Worm (Caenorhabditis elegans) whole organism, L4 larva: ENCODE results near the gene ugtp-1.
A peak's percentile ranks its signal among the peaks of the same experiment; 100 is the strongest.

ENCODE experiments used
- F10B5.3 ChIP-seq: sonication (generic microtip); optimal IDR thresholded peaks from 2 replicates; lab custom pipeline; 2016; ENCODE audit warnings: mild to moderate bottlenecking, missing genetic modification characterization, missing compliant biosample characterization
- F37D6.2 ChIP-seq: sonication (generic microtip); optimal IDR thresholded peaks from 2 replicates; lab custom pipeline; 2016; ENCODE audit warnings: mild to moderate bottlenecking, missing genetic modification characterization, missing compliant biosample characterization
- F44E2.7 ChIP-seq: fragments of 200-800 bp; sonication (Bioruptor generic); IDR thresholded peaks from 2 replicates; pipeline ENCODE4 v2.1.2; 2022; ENCODE audit warnings: missing genetic modification characterization, missing compliant biosample characterization
- F49E8.2 ChIP-seq: sonication (generic microtip); optimal IDR thresholded peaks from 2 replicates; lab custom pipeline; 2016; ENCODE audit warnings: missing compliant biosample characterization, mild to moderate bottlenecking, missing genetic modification characterization, borderline replicate concordance
- T26A8.4 ChIP-seq: fragments of 200-800 bp; sonication (Bioruptor generic); IDR thresholded peaks from 2 replicates; pipeline ENCODE4 v1.3.6; 2022; ENCODE audit warnings: missing genetic modification characterization, missing compliant biosample characterization
- aha-1 ChIP-seq: fragments of 150-350 bp; peaks from one replicate; lab custom pipeline; 2014; ENCODE audit warnings: missing biosample characterization, missing genetic modification characterization
- ces-1 ChIP-seq: fragments of 150-350 bp; sonication (generic microtip); optimal IDR thresholded peaks from 4 replicates; lab custom pipeline; 2014; ENCODE audit warnings: missing biosample characterization, missing genetic modification reagents, missing genetic modification characterization
- cey-2 ChIP-seq: sonication (generic microtip); optimal IDR thresholded peaks from 3 replicates; lab custom pipeline; 2017; ENCODE audit warnings: missing genetic modification characterization, mild to moderate bottlenecking, missing compliant biosample characterization, antibody characterized with exemption, borderline replicate concordance; ENCODE audit not compliant: insufficient read depth
- ctbp-1 ChIP-seq: fragments of 200-800 bp; sonication (Bioruptor generic); IDR thresholded peaks from 2 replicates; pipeline ENCODE4 v1.3.6; 2022; ENCODE audit warnings: missing genetic modification reagents, missing genetic modification characterization, missing compliant biosample characterization
- daf-12 ChIP-seq: fragments of 150-350 bp; optimal IDR thresholded peaks from 2 replicates; lab custom pipeline; 2014; ENCODE audit warnings: missing biosample characterization, missing genetic modification reagents, missing genetic modification characterization
- daf-16 ChIP-seq, 3 experiments: sonication (generic microtip); optimal IDR thresholded peaks; 2 replicates each; lab custom pipeline; 2016 to 2017; ENCODE audit warnings: missing genetic modification characterization in 3 of 3, missing genetic modification reagents in 3 of 3, mild to moderate bottlenecking in 2 of 3, missing compliant biosample characterization in 2 of 3, missing biosample characterization in 1 of 3, moderate library complexity in 1 of 3
- dmd-6 ChIP-seq: fragments of 200-800 bp; sonication (Bioruptor generic); IDR thresholded peaks from 2 replicates; pipeline ENCODE4 v1.3.6; 2022; ENCODE audit warnings: missing genetic modification reagents, missing genetic modification characterization, missing compliant biosample characterization
- dmd-9 ChIP-seq: fragments of 200-800 bp; sonication (Bioruptor generic); IDR thresholded peaks from 2 replicates; pipeline ENCODE4 v1.3.6; 2022; ENCODE audit warnings: missing genetic modification reagents, missing genetic modification characterization, missing compliant biosample characterization
- dpl-1 ChIP-seq: fragments of 150-350 bp; optimal IDR thresholded peaks from 2 replicates; lab custom pipeline; 2014; ENCODE audit warnings: missing biosample characterization, missing genetic modification reagents, missing genetic modification characterization
- dve-1 ChIP-seq: sonication (generic microtip); optimal IDR thresholded peaks from 2 replicates; lab custom pipeline; 2017; ENCODE audit warnings: antibody characterized with exemption, mild to moderate bottlenecking, missing genetic modification characterization, missing compliant biosample characterization; ENCODE audit not compliant: insufficient read depth
- gei-8 ChIP-seq: fragments of 200-800 bp; sonication (Bioruptor generic); optimal IDR thresholded peaks from 2 replicates; lab custom pipeline; 2018; ENCODE audit warnings: mild to moderate bottlenecking, missing genetic modification characterization, missing compliant biosample characterization
- hlh-11 ChIP-seq: fragments of 200-800 bp; sonication (Bioruptor generic); optimal IDR thresholded peaks from 2 replicates; lab custom pipeline; 2018; ENCODE audit warnings: mild to moderate bottlenecking, missing genetic modification characterization, missing compliant biosample characterization
- hlh-30 ChIP-seq: sonication (generic microtip); optimal IDR thresholded peaks from 2 replicates; lab custom pipeline; 2017; ENCODE audit warnings: antibody characterized with exemption, mild to moderate bottlenecking, missing genetic modification characterization, missing compliant biosample characterization; ENCODE audit not compliant: insufficient read depth
- hmg-1.1 ChIP-seq: fragments of 200-800 bp; sonication (Bioruptor generic); IDR thresholded peaks from 2 replicates; pipeline ENCODE4 v1.3.6; 2022; ENCODE audit warnings: missing genetic modification reagents, missing genetic modification characterization, missing compliant biosample characterization
- lin-15B ChIP-seq: fragments of 150-350 bp; sonication (generic microtip); optimal IDR thresholded peaks from 3 replicates; lab custom pipeline; 2014; ENCODE audit warnings: missing biosample characterization, missing genetic modification characterization
- lin-38 ChIP-seq: fragments of 200-800 bp; sonication (Bioruptor generic); IDR thresholded peaks from 2 replicates; pipeline ENCODE4 v1.3.6; 2022; ENCODE audit warnings: missing genetic modification reagents, missing genetic modification characterization, missing compliant biosample characterization
- lin-39 ChIP-seq: fragments of 150-350 bp; optimal IDR thresholded peaks from 2 replicates; lab custom pipeline; 2014; ENCODE audit warnings: missing biosample characterization, missing genetic modification reagents, missing genetic modification characterization
- lsy-2 ChIP-seq, 2 experiments: fragments of 150-350 bp in 1 of 2; sonication (generic microtip) in 1 of 2; optimal IDR thresholded peaks; 2 replicates each; lab custom pipeline; 2014 to 2017; ENCODE audit warnings: missing biosample characterization in 2 of 2, missing genetic modification characterization in 2 of 2
- madf-9 ChIP-seq: fragments of 200-800 bp; sonication (Bioruptor generic); conservative IDR thresholded peaks from 2 replicates; pipeline ENCODE4 v1.3.6; 2022; ENCODE audit warnings: missing genetic modification reagents, missing genetic modification characterization, missing compliant biosample characterization
- mdl-1 ChIP-seq, 2 experiments: fragments of 150-350 bp in 1 of 2; sonication (generic microtip) in 1 of 2; optimal IDR thresholded peaks; 2 replicates each; lab custom pipeline; 2014 to 2017; ENCODE audit warnings: missing biosample characterization in 2 of 2, missing genetic modification characterization in 2 of 2
- mep-1 ChIP-seq: fragments of 150-350 bp; sonication (generic microtip); optimal IDR thresholded peaks from 3 replicates; lab custom pipeline; 2014; ENCODE audit warnings: missing biosample characterization, missing genetic modification characterization
- mes-2 ChIP-seq: sonication (generic microtip); optimal IDR thresholded peaks from 2 replicates; lab custom pipeline; 2016; ENCODE audit warnings: missing genotype, mild to moderate bottlenecking, missing genetic modification characterization, missing compliant biosample characterization; ENCODE audit not compliant: poor library complexity, severe bottlenecking
- mxl-2 ChIP-seq: fragments of 200-800 bp; sonication (Bioruptor generic); conservative IDR thresholded peaks from 2 replicates; pipeline ENCODE4 v1.3.6; 2022; ENCODE audit warnings: missing genetic modification reagents, missing genetic modification characterization, missing compliant biosample characterization
- mxl-3 ChIP-seq: fragments of 200-800 bp; sonication (Bioruptor generic); optimal IDR thresholded peaks from 2 replicates; lab custom pipeline; 2018; ENCODE audit warnings: mild to moderate bottlenecking, missing genetic modification characterization, missing compliant biosample characterization
- nhr-11 ChIP-seq: fragments of 150-350 bp; optimal IDR thresholded peaks from 2 replicates; lab custom pipeline; 2014; ENCODE audit warnings: missing biosample characterization, missing genetic modification characterization
- nhr-25 ChIP-seq: sonication (generic microtip); optimal IDR thresholded peaks from 2 replicates; lab custom pipeline; 2017; ENCODE audit warnings: missing genetic modification characterization, mild to moderate bottlenecking, missing compliant biosample characterization, antibody characterized with exemption, moderate library complexity, borderline replicate concordance; ENCODE audit not compliant: insufficient read depth
- nhr-28 ChIP-seq: fragments of 150-350 bp; optimal IDR thresholded peaks from 2 replicates; lab custom pipeline; 2014; ENCODE audit warnings: missing biosample characterization, missing genetic modification characterization
- nhr-48 ChIP-seq: sonication (generic microtip); optimal IDR thresholded peaks from 2 replicates; lab custom pipeline; 2016; ENCODE audit warnings: mild to moderate bottlenecking, missing genetic modification characterization, missing compliant biosample characterization
- nhr-6 ChIP-seq: fragments of 150-350 bp; optimal IDR thresholded peaks from 2 replicates; lab custom pipeline; 2014; ENCODE audit warnings: missing biosample characterization, missing genetic modification characterization
- nhr-76 ChIP-seq: fragments of 150-350 bp; optimal IDR thresholded peaks from 2 replicates; lab custom pipeline; 2014; ENCODE audit warnings: missing biosample characterization, missing genetic modification characterization
- nhr-77 ChIP-seq: fragments of 150-350 bp; optimal IDR thresholded peaks from 2 replicates; lab custom pipeline; 2014; ENCODE audit warnings: missing biosample characterization, missing genetic modification characterization
- pha-4 ChIP-seq, 2 experiments: fragments of 150-350 bp in 1 of 2; fragments of 200-800 bp in 1 of 2; sonication (Bioruptor generic) in 1 of 2; IDR thresholded peaks in 1 of 2; optimal IDR thresholded peaks in 1 of 2; 2 replicates each; pipeline versions ENCODE4 v1.3.6 to Lab custom; 2014 to 2022; ENCODE audit warnings: missing genetic modification characterization in 2 of 2, missing genetic modification reagents in 2 of 2, missing biosample characterization in 1 of 2, missing compliant biosample characterization in 1 of 2
- php-3 ChIP-seq: fragments of 200-800 bp; sonication (Bioruptor generic); IDR thresholded peaks from 2 replicates; pipeline ENCODE4 v1.3.6; 2022; ENCODE audit warnings: missing genetic modification reagents, missing genetic modification characterization, missing compliant biosample characterization
- pqm-1 ChIP-seq: sonication (generic microtip); optimal IDR thresholded peaks from 2 replicates; lab custom pipeline; 2017; ENCODE audit warnings: missing biosample characterization, missing genetic modification characterization
- snpc-1.2 ChIP-seq: fragments of 200-800 bp; sonication (Bioruptor generic); IDR thresholded peaks from 2 replicates; pipeline ENCODE4 v1.3.6; 2022; ENCODE audit warnings: missing genetic modification reagents, missing genetic modification characterization, missing compliant biosample characterization
- spr-1 ChIP-seq: sonication (generic microtip); optimal IDR thresholded peaks from 2 replicates; lab custom pipeline; 2016; ENCODE audit warnings: mild to moderate bottlenecking, missing genetic modification characterization, missing compliant biosample characterization
- tra-1 ChIP-seq: fragments of 200-800 bp; sonication (Bioruptor generic); IDR thresholded peaks from 2 replicates; pipeline ENCODE4 v1.3.6; 2022; ENCODE audit warnings: missing genetic modification reagents, missing genetic modification characterization, missing compliant biosample characterization
- unc-62 ChIP-seq, 3 experiments: fragments of 150-350 bp in 1 of 3; sonication (generic microtip); optimal IDR thresholded peaks in 2 of 3; peaks in 1 of 3; 1 replicate in 1 of 3; 2 replicates in 2 of 3; lab custom pipeline; 2014 to 2017; ENCODE audit warnings: missing biosample characterization in 3 of 3, missing genetic modification characterization in 3 of 3, missing genetic modification reagents in 3 of 3, missing genotype in 1 of 3

Gene ugtp-1

DNA sequence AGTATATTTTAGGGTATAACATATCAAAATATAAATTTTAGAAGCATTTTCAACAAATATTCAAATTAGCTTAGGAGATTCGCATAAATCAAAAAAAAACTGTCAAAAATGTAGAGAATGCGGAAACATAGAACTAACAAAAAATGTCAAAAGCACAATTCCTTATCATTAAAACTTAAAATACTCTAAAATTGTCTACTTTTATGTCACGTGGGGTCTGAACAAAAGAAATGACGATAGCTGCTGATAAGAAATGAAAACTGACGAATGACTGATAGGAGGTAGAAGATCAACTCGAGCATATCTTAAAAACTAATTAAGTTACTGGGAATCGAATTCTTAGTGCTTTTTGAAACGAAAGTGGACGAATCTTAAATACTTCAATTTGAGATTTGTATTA, 16.8 kb downstream of the ugtp-1 start (continued):
- TF ChIP-seq snpc-1.2 (GFP tag; lab: Robert Waterston, UW), result no peak
- TF ChIP-seq lin-38, result peak; percentile 24; the same call in 1 of the 2 replicates
- TF ChIP-seq nhr-28 (tag; lab: Kevin White, UChicago), result peak; percentile 44
- TF ChIP-seq nhr-77 (tag; lab: Kevin White, UChicago), result peak; percentile 10
- TF ChIP-seq pqm-1 (tag; lab: Kevin White, UChicago), result peak; percentile 88
- peak; percentile 8 for TF ChIP-seq aha-1 (tag; lab: Kevin White, UChicago)
- TF ChIP-seq F44E2.7 (GFP tag; lab: Robert Waterston, UW), result no peak
- TF ChIP-seq daf-12, result no peak
- TF ChIP-seq daf-16 (GFP tag; optimal IDR thresholded peaks at IDR 0.05; lab: Kevin White, UChicago), result peak in 1 of 2 experiments; percentile 28
- peak; percentile 52 for TF ChIP-seq daf-16 (tag; optimal IDR thresholded peaks at IDR 0.05; lab: Kevin White, UChicago)
- TF ChIP-seq mxl-2 (GFP tag; lab: Robert Waterston, UW), result no peak
- peak; percentile 72 for TF ChIP-seq php-3 (GFP tag; lab: Robert Waterston, UW)

DNA sequence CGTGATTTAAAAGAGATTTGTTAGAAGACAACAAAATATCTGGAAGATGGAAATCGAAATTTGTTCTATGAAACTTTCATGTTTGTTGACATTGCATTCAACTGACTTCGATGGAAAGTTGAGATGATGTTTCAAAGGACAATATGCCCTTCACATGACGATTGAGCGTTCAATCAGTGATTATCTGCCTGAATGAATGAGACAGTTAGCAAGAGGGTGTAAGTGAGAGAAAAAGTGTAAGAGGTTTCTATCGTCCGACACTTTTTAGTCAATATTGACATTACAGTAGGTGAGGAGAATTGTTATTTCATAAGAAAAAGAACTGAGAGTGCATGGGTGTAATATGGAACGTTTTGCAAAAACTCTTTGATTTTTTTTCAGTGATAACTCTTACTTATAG, 17.3 kb downstream of the ugtp-1 start:
- TF ChIP-seq spr-1 (tag; lab: Kevin White, UChicago) (no peak), pqm-1 (tag; lab: Kevin White, UChicago) (peak; percentile 32), lin-15B (tag; lab: Kevin White, UChicago) (no peak), pha-4 (GFP tag; IDR thresholded peaks at IDR 0.05; lab: Robert Waterston, UW) (no peak), pha-4 (tag; optimal IDR thresholded peaks at IDR 0.05; lab: Kevin White, UChicago) (peak; percentile 99), dmd-9 (no peak), nhr-28 (tag; lab: Kevin White, UChicago) (peak; percentile 60), dve-1 (tag; lab: Kevin White, UChicago) (peak; percentile 10), daf-16 (GFP tag; optimal IDR thresholded peaks at IDR 0.05; lab: Kevin White, UChicago) (no peak), daf-16 (tag; optimal IDR thresholded peaks at IDR 0.05; lab: Kevin White, UChicago) (peak; percentile 69), hmg-1.1 (0 out of 2 replicates have a peak, but pooled peaks have one; percentile 25), hlh-11 (tag; lab: Kevin White, UChicago) (peak; percentile 41), gei-8 (GFP tag; lab: Kevin White, UChicago) (peak; percentile 5), mep-1 (tag; lab: Kevin White, UChicago) (peak; percentile 17), lsy-2 (tag; optimal IDR thresholded peaks at IDR 0.05; lab: Kevin White, UChicago) (peak in 1 of 2 experiments; percentile 44), mes-2 (peak; percentile 32), lin-39 (tag; lab: Kevin White, UChicago) (no peak), dmd-6 (GFP tag; lab: Robert Waterston, UW) (peak; percentile 30; the same call in 1 of the 2 replicates), unc-62 (GFP tag; optimal IDR thresholded peaks at IDR 0.05 in 1 of 2; lab: Kevin White, UChicago) (peak in 1 of 2 experiments; percentile 97), unc-62 (tag; optimal IDR thresholded peaks at IDR 0.05; lab: Kevin White, UChicago) (no peak), mxl-3 (GFP tag; lab: Kevin White, UChicago) (peak; percentile 50), hlh-30 (peak; percentile 82), aha-1 (tag; lab: Kevin White, UChicago) (peak; percentile 91), nhr-6 (tag; lab: Kevin White, UChicago) (peak; percentile 73), F37D6.2 (no peak), nhr-25 (tag; lab: Kevin White, UChicago) (peak; percentile 40)

DNA sequence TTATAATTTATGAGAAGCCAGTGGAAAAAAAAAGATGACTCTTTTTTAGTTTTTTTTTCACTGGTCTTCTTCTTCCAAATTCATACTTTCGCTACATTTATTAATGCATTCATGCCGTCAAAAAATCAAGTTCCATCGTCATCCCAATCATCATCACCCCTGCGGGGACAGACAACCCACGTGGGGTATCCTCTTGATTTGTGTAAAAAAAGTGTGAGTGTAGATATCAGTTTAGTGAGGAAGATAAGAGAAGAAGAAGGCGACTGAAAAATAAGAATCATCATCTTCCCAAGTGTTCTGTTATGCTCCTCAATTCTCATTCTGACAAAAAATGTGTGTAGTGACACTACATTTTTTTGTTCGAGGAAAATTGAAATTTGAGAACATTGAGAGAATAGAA, 18.5 kb downstream of the ugtp-1 start:
- TF ChIP-seq nhr-28 (tag; lab: Kevin White, UChicago) (peak; percentile 64), unc-62 (GFP tag; optimal IDR thresholded peaks at IDR 0.05 in 1 of 2; lab: Kevin White, UChicago) (peak in 1 of 2 experiments; percentile 94), unc-62 (tag; optimal IDR thresholded peaks at IDR 0.05; lab: Kevin White, UChicago) (no peak), hlh-11 (tag; lab: Kevin White, UChicago) (peak; percentile 62), cey-2 (tag; lab: Kevin White, UChicago) (peak; percentile 37), nhr-76 (tag; lab: Kevin White, UChicago) (no peak), ces-1 (no peak), mes-2 (peak; percentile 19), F49E8.2 (tag; lab: Kevin White, UChicago) (no peak), mdl-1 (tag; optimal IDR thresholded peaks at IDR 0.05; lab: Kevin White, UChicago) (peak; percentile 56 to 84), madf-9 (GFP tag; lab: Robert Waterston, UW) (0 out of 2 replicates have a peak, but pooled peaks have one; percentile 2), tra-1 (GFP tag; lab: Robert Waterston, UW) (peak; percentile 32; the same call in 1 of the 2 replicates), nhr-48 (peak; percentile 19), nhr-11 (tag; lab: Kevin White, UChicago) (peak; percentile 6), F10B5.3 (tag; lab: Kevin White, UChicago) (no peak), lsy-2 (tag; optimal IDR thresholded peaks at IDR 0.05; lab: Kevin White, UChicago) (peak in 1 of 2 experiments; percentile 23), T26A8.4 (GFP tag; lab: Robert Waterston, UW) (no peak), dpl-1 (GFP tag; lab: Kevin White, UChicago) (no peak), mxl-3 (GFP tag; lab: Kevin White, UChicago) (peak; percentile 91), mxl-2 (GFP tag; lab: Robert Waterston, UW) (no peak), ctbp-1 (GFP tag; lab: Robert Waterston, UW) (peak; percentile 35; the same call in 1 of the 2 replicates)
